Fruit fly (Drosophila melanogaster): Measurements from ENCODE around the gene Jon74E.

Gene Jon74E

DNA sequence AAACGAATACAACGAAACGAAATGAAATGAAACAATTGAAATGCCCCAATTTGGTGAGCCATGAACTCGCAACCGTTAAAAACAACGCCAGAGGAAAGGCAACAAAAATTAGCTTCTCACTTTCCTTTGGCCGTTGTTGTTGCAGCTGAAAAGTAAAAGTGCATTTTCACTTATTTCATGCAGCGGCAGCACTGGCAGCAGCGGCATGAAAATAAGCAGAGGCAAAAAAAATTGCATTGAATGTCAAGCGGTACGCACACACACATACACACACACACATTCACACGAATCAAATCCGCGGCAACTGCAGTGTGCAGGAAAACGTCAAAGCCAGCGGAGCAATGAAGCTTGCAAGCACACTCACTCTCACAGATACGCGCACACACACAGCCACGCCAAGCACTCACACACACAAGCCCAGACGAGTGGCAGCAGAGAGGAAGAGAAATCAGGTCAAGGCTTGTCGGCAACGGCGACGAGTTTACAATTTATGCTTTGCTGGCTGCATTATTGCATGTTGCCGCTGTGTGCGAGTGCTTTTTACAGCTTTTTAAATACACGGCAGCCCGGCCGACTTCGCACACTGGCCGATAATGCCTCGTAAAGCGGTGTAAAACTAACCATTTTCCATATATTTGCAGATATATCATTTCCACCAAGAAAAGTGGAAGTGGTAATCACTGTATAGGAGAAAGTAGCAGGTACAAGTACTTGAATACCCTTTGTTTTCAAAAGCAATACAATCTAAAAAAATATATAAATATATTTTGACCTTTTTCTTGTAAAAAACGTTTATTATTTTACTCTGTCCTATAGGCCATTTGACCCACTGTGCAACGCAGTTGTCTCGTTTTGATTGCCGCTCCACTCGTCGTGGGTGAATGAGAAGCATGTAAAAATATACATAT is 17.7 kb upstream of the Jon74E start (continued):
- peak; percentile 90 for TF ChIP-seq CG18262 (tag; optimal IDR thresholded peaks at IDR 0.05)

dm6 chr3L:17563536-17564257 is 14.8 kb upstream of the Jon74E start:
- no peak for TF ChIP-seq CG10366 (GFP tag; IDR thresholded peaks at IDR 0.05)
- TF ChIP-seq usp (GFP tag; optimal IDR thresholded peaks at IDR 0.05), result no peak
- no peak for TF ChIP-seq CG7963 (GFP tag; IDR thresholded peaks at IDR 0.05; ENCODE audit: partially characterized antibody)
- TF ChIP-seq Dip2 (GFP tag; IDR thresholded peaks at IDR 0.05), result no peak
- no peak for TF ChIP-seq CG6765 (GFP tag; optimal IDR thresholded peaks at IDR 0.05)
- TF ChIP-seq zf30C (GFP tag; optimal IDR thresholded peaks at IDR 0.05), result no peak
- no peak for TF ChIP-seq CG3726 (GFP tag; IDR thresholded peaks at IDR 0.05)
- peak; percentile 87 for TF ChIP-seq lbe (GFP tag; optimal IDR thresholded peaks at IDR 0.05)
- TF ChIP-seq CG15601 (tag; optimal IDR thresholded peaks at IDR 0.05), result no peak
- no peak for TF ChIP-seq zen (tag; optimal IDR thresholded peaks at IDR 0.05)
- TF ChIP-seq CG3281 (GFP tag; optimal IDR thresholded peaks at IDR 0.05), result no peak
- TF ChIP-seq ham (GFP tag; IDR thresholded peaks at IDR 0.05), result no peak
- TF ChIP-seq ERR (GFP tag; optimal IDR thresholded peaks at IDR 0.05), result peak; percentile 59
- TF ChIP-seq CG7987 (GFP tag; optimal IDR thresholded peaks at IDR 0.05), result no peak
- TF ChIP-seq CG8924 (tag; optimal IDR thresholded peaks at IDR 0.05), result no peak
- TF ChIP-seq Meics (GFP tag; optimal IDR thresholded peaks at IDR 0.05), result no peak
- no peak for TF ChIP-seq Sin3A (optimal IDR thresholded peaks at IDR 0.05)
- no peak for TF ChIP-seq CG8281 (tag; optimal IDR thresholded peaks at IDR 0.05)
- TF ChIP-seq btn (GFP tag; optimal IDR thresholded peaks at IDR 0.05), result no peak
- TF ChIP-seq az2 (GFP tag; optimal IDR thresholded peaks at IDR 0.05), result no peak
- TF ChIP-seq CG14667 (GFP tag; IDR thresholded peaks at IDR 0.05), result no peak
- no peak for TF ChIP-seq HmgZ (tag; optimal IDR thresholded peaks at IDR 0.05)
- no peak for TF ChIP-seq danr (GFP tag; IDR thresholded peaks at IDR 0.05)
- no peak for TF ChIP-seq HLH54F (GFP tag; optimal IDR thresholded peaks at IDR 0.05)
- no peak for TF ChIP-seq CG4730 (GFP tag; IDR thresholded peaks at IDR 0.05)
- TF ChIP-seq CG34376 (GFP tag; optimal IDR thresholded peaks at IDR 0.05), result no peak
- no peak for TF ChIP-seq CG12391 (tag; optimal IDR thresholded peaks at IDR 0.05)
- TF ChIP-seq CG11247 (GFP tag; IDR thresholded peaks at IDR 0.05), result no peak
- TF ChIP-seq HLH3B (GFP tag; IDR thresholded peaks at IDR 0.05), result no peak
- TF ChIP-seq Dad (GFP tag; optimal IDR thresholded peaks at IDR 0.05), result no peak
- no peak for TF ChIP-seq crp (GFP tag; optimal IDR thresholded peaks at IDR 0.05)
- TF ChIP-seq pum (GFP tag; optimal IDR thresholded peaks at IDR 0.05), result no peak
- TF ChIP-seq CG10431 (GFP tag; optimal IDR thresholded peaks at IDR 0.05), result no peak
- TF ChIP-seq sug (tag; optimal IDR thresholded peaks at IDR 0.05), result no peak
- TF ChIP-seq CG14965 (GFP tag; optimal IDR thresholded peaks at IDR 0.05; ENCODE audit: borderline replicate concordance), result no peak
- peak; percentile 49 for TF ChIP-seq Med (GFP tag)
- no peak for TF ChIP-seq Neu2 (GFP tag; optimal IDR thresholded peaks at IDR 0.05; ENCODE audit: borderline replicate concordance)
- TF ChIP-seq luna (GFP tag; optimal IDR thresholded peaks at IDR 0.05), result no peak
- no peak for TF ChIP-seq CG6854 (GFP tag; optimal IDR thresholded peaks at IDR 0.05)
- no peak for TF ChIP-seq shn (GFP tag; optimal IDR thresholded peaks at IDR 0.05)
- no peak for TF ChIP-seq insv (GFP tag; optimal IDR thresholded peaks at IDR 0.05)
- TF ChIP-seq Optix (GFP tag; IDR thresholded peaks at IDR 0.05), result no peak
- no peak for TF ChIP-seq Max (GFP tag; optimal IDR thresholded peaks at IDR 0.05)
- no peak for TF ChIP-seq CG4360 (GFP tag; IDR thresholded peaks at IDR 0.05)
- TF ChIP-seq ato (GFP tag; IDR thresholded peaks at IDR 0.05; ENCODE audit: partially characterized antibody), result no peak
- TF ChIP-seq tna (GFP tag; IDR thresholded peaks at IDR 0.05; ENCODE audit: partially characterized antibody), result no peak
